Fruit fly (Drosophila melanogaster) whole organism: ENCODE data around the gene rdx.

ENCODE experiments used
- CG8478 ChIP-seq: fragments of >200 bp; optimal IDR thresholded peaks from 2 replicates; lab custom pipeline; 2018; ENCODE audit warnings: inconsistent platforms
- Dll ChIP-seq: fragments of >200 bp; optimal IDR thresholded peaks from 2 replicates; lab custom pipeline; 2017
- EcR ChIP-seq, 2 experiments: fragments of >200 bp; optimal IDR thresholded peaks; 2 replicates each; lab custom pipeline; 2017; ENCODE audit warnings: missing biosample characterization in 2 of 2, missing genetic modification characterization in 2 of 2, missing genetic modification reagents in 2 of 2
- pan ChIP-seq: fragments of >200 bp; optimal IDR thresholded peaks from 2 replicates; lab custom pipeline; 2017
- psq ChIP-seq: fragments of >200 bp; optimal IDR thresholded peaks from 2 replicates; lab custom pipeline; 2017
- usp ChIP-seq: fragments of >200 bp; optimal IDR thresholded peaks from 2 replicates; lab custom pipeline; 2017; ENCODE audit warnings: missing biosample characterization, missing genetic modification characterization, mixed read lengths

DNA sequence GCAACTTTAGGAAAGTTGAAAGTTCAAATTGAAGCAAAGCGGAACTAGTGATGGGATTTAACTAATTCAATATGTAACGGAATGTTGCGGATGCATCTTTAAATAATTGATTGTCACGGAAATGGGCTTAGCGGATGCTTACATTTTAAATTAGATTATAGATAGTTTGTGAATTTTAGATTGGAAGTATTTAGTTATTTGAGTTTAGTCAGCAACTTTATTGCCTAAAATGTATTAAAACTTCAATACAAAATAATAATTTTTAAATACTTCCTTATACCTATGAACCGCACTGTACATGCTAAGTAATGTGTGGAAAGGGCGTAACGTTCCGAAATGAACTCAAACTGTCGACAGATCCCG is 25.0 kb downstream of the rdx start:
- TF ChIP-seq EcR (GFP tag; optimal IDR thresholded peaks at IDR 0.05; lab: Kevin White, UChicago): no peak
- no peak for TF ChIP-seq pan (lab: Kevin White, UChicago)
- no peak for TF ChIP-seq CG8478
- no peak for TF ChIP-seq psq (lab: Kevin White, UChicago)
- no peak for TF ChIP-seq usp (GFP tag; lab: Kevin White, UChicago)
- TF ChIP-seq Dll (lab: Kevin White, UChicago): no peak
